Worm (Caenorhabditis elegans) whole organism, early embryonic: ENCODE results near the gene srt-34.

Experiments
- ceh-36 ChIP-seq: sonication (generic microtip); optimal IDR thresholded peaks from 2 replicates; lab custom pipeline; 2016; ENCODE audit warnings: missing genetic modification characterization, inconsistent platforms, missing compliant biosample characterization
- scrt-1 ChIP-seq: fragments of 200-800 bp; sonication (Bioruptor generic); IDR thresholded peaks from 2 replicates; pipeline ENCODE4 v1.3.6; 2022; ENCODE audit warnings: missing genetic modification characterization, missing compliant biosample characterization

DNA sequence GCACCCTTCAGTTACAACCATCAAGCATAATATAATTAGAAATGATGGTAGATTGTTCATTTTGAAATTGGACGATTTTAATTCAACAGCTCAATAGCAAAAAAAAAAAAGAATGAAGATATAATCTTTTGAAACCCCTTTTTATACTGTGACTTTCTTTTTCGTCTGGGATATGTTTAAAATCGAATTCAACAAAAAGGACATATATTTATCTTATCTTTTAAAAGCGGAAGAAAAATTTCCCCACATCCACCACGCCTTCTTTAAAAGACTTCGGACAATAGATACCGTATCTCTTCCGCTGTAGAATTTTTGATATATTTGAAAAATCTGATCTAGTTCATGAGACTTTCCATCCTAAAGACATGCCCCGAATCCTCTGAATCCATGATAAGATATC is 37.2 kb downstream of the srt-34 start, which contains the start of gene R05D8.11:
- TF ChIP-seq scrt-1 (GFP tag; lab: Robert Waterston, UW) (no peak), ceh-36 (tag; lab: Kevin White, UChicago) (no peak)
